Fruit fly (Drosophila melanogaster) whole organism, embryonic: ENCODE results near the gene CG13658.

Experiments used
- CG10147 ChIP-seq: fragments of 200-800 bp; sonication (Bioruptor generic); optimal IDR thresholded peaks from 2 replicates; lab custom pipeline; 2019; ENCODE audit warnings: missing biosample characterization, mild to moderate bottlenecking, missing genetic modification characterization, moderate library complexity
- CG10274 ChIP-seq: fragments of 200-800 bp; sonication (Bioruptor generic); optimal IDR thresholded peaks from 3 replicates; lab custom pipeline; 2017; ENCODE audit warnings: missing biosample characterization, mild to moderate bottlenecking, missing genetic modification characterization
- CG11085 ChIP-seq: fragments of 200-800 bp; sonication (Bioruptor generic); IDR thresholded peaks from 2 replicates; pipeline ENCODE4 v1.3.6; 2022; ENCODE audit warnings: missing biosample characterization, missing genetic modification characterization
- CG12236 ChIP-seq: fragments of 200-800 bp; sonication (Bioruptor generic); optimal IDR thresholded peaks from 2 replicates; lab custom pipeline; 2016; ENCODE audit warnings: missing biosample characterization, missing genetic modification characterization
- CG12299 ChIP-seq: fragments of 200-800 bp; sonication (Bioruptor generic); optimal IDR thresholded peaks from 2 replicates; lab custom pipeline; 2018; ENCODE audit warnings: missing biosample characterization, mild to moderate bottlenecking, missing genetic modification characterization
- CG13624 ChIP-seq: fragments of 200-800 bp; sonication (Bioruptor generic); optimal IDR thresholded peaks from 2 replicates; lab custom pipeline; 2016; ENCODE audit warnings: missing biosample characterization, missing genetic modification characterization
- CG14441 ChIP-seq: fragments of 200-800 bp; sonication (Bioruptor generic); IDR thresholded peaks from 2 replicates; pipeline ENCODE4 v1.3.6; 2022; ENCODE audit warnings: missing biosample characterization, missing genetic modification characterization
- CG17612 ChIP-seq: fragments of 200-800 bp; sonication (Bioruptor generic); IDR thresholded peaks from 2 replicates; pipeline ENCODE4 v1.3.6; 2022; ENCODE audit warnings: missing biosample characterization, missing genetic modification characterization
- CG18011 ChIP-seq: fragments of 200-800 bp; sonication (Bioruptor generic); optimal IDR thresholded peaks from 2 replicates; lab custom pipeline; 2017; ENCODE audit warnings: missing biosample characterization, missing genetic modification characterization, mild to moderate bottlenecking, moderate library complexity, missing genotype
- CG2120 ChIP-seq: fragments of 200-800 bp; sonication (Bioruptor generic); optimal IDR thresholded peaks from 3 replicates; lab custom pipeline; 2016; ENCODE audit warnings: missing biosample characterization, missing genetic modification characterization
- CG31388 ChIP-seq: fragments of 200-800 bp; sonication (Bioruptor generic); optimal IDR thresholded peaks from 2 replicates; lab custom pipeline; 2016; ENCODE audit warnings: missing biosample characterization, missing genetic modification characterization
- CG3163 ChIP-seq: fragments of 200-800 bp; sonication (Bioruptor generic); optimal IDR thresholded peaks from 3 replicates; lab custom pipeline; 2016; ENCODE audit warnings: missing biosample characterization, missing genetic modification characterization
- CG34422 ChIP-seq: fragments of 200-800 bp; sonication (Bioruptor generic); IDR thresholded peaks from 3 replicates; pipeline ENCODE4 v1.3.6; 2022; ENCODE audit warnings: missing biosample characterization, missing genetic modification characterization
- CG3838 ChIP-seq: fragments of 200-800 bp; sonication (Bioruptor generic); optimal IDR thresholded peaks from 3 replicates; lab custom pipeline; 2016; ENCODE audit warnings: missing biosample characterization, missing genetic modification characterization
- CG3847 ChIP-seq: fragments of 200-800 bp; sonication (Bioruptor generic); IDR thresholded peaks from 2 replicates; pipeline ENCODE4 v1.3.6; 2022; ENCODE audit warnings: missing biosample characterization, missing genetic modification characterization
- CG4360 ChIP-seq: fragments of 200-800 bp; sonication (Bioruptor generic); IDR thresholded peaks from 2 replicates; pipeline ENCODE4 v1.3.6; 2022; ENCODE audit warnings: missing biosample characterization, missing genetic modification characterization
- CG6654 ChIP-seq: fragments of 200-800 bp; sonication (Bioruptor generic); optimal IDR thresholded peaks from 2 replicates; lab custom pipeline; 2017; ENCODE audit warnings: missing biosample characterization, mild to moderate bottlenecking, missing genetic modification characterization
- Camta ChIP-seq: fragments of 200-800 bp; sonication (Bioruptor generic); optimal IDR thresholded peaks from 2 replicates; lab custom pipeline; 2016; ENCODE audit warnings: missing biosample characterization, missing genetic modification characterization
- CrebB ChIP-seq: fragments of 200-800 bp; sonication (Bioruptor generic); optimal IDR thresholded peaks from 3 replicates; lab custom pipeline; 2018; ENCODE audit warnings: missing biosample characterization, mild to moderate bottlenecking, missing genetic modification characterization
- Deaf1 ChIP-seq: fragments of 200-800 bp; optimal IDR thresholded peaks from 3 replicates; lab custom pipeline; 2019; ENCODE audit warnings: missing biosample characterization, mild to moderate bottlenecking, missing genetic modification characterization, moderate library complexity
- Doc2 ChIP-seq: fragments of 200-800 bp; sonication (Bioruptor generic); IDR thresholded peaks from 2 replicates; pipeline ENCODE4 v1.3.6; 2022; ENCODE audit warnings: missing biosample characterization, missing genetic modification characterization
- HmgZ ChIP-seq: fragments of 200-800 bp; sonication (Bioruptor generic); optimal IDR thresholded peaks from 2 replicates; lab custom pipeline; 2018; ENCODE audit warnings: missing biosample characterization, mild to moderate bottlenecking, missing genetic modification characterization
- Jarid2 ChIP-seq: fragments of 200-800 bp; sonication (Bioruptor generic); optimal IDR thresholded peaks from 3 replicates; lab custom pipeline; 2017; ENCODE audit warnings: mild to moderate bottlenecking, missing biosample characterization, missing genetic modification reagents, missing genetic modification characterization
- MBD-R2 ChIP-seq: fragments of 200-800 bp; sonication (Bioruptor generic); IDR thresholded peaks from 2 replicates; pipeline ENCODE4 v1.3.6; 2022; ENCODE audit warnings: missing biosample characterization, missing genetic modification characterization
- Med ChIP-seq: fragments of 200-800 bp; sonication (Bioruptor generic); peaks from one replicate; lab custom pipeline; 2016; ENCODE audit warnings: missing biosample characterization, missing genetic modification characterization, mild to moderate bottlenecking, inconsistent platforms, moderate library complexity
- NFAT ChIP-seq: fragments of 200-800 bp; sonication (Bioruptor generic); IDR thresholded peaks from 2 replicates; pipeline ENCODE4 v1.3.6; 2022; ENCODE audit warnings: missing biosample characterization, missing genetic modification characterization
- Neu2 ChIP-seq: fragments of 200-800 bp; sonication (Bioruptor generic); optimal IDR thresholded peaks from 3 replicates; lab custom pipeline; 2016; ENCODE audit warnings: missing biosample characterization, missing genetic modification characterization, borderline replicate concordance
- Opbp ChIP-seq: fragments of 200-800 bp; sonication (Bioruptor generic); IDR thresholded peaks from 3 replicates; pipeline ENCODE4 v1.3.6; 2022; ENCODE audit warnings: missing biosample characterization, missing genetic modification characterization; ENCODE audit not compliant: partially characterized antibody
- Stat92E ChIP-seq, 3 experiments: fragments of >200 bp in 2 of 3; fragments of 200-800 bp in 1 of 3; sonication (Bioruptor generic) in 1 of 3; optimal IDR thresholded peaks; 2 replicates each; lab custom pipeline; 2017 to 2019; ENCODE audit warnings: missing biosample characterization in 3 of 3, missing genetic modification characterization in 3 of 3, mild to moderate bottlenecking in 1 of 3, moderate library complexity in 1 of 3
- Trl ChIP-seq, 3 experiments: fragments of >200 bp in 2 of 3; fragments of 200-800 bp in 1 of 3; sonication (Bioruptor generic) in 1 of 3; optimal IDR thresholded peaks; 2 replicates in 1 of 3; 3 replicates in 2 of 3; lab custom pipeline; 2016 to 2017; ENCODE audit warnings: missing biosample characterization in 1 of 3, missing genetic modification characterization in 1 of 3
- chinmo ChIP-seq: fragments of 200-800 bp; sonication (Bioruptor generic); IDR thresholded peaks from 4 replicates; pipeline ENCODE4 v1.3.6; 2022; ENCODE audit warnings: missing biosample characterization, missing genetic modification characterization; ENCODE audit not compliant: partially characterized antibody
- chm ChIP-seq: fragments of 200-800 bp; sonication (Bioruptor generic); IDR thresholded peaks from 2 replicates; pipeline ENCODE4 v1.3.6; 2022; ENCODE audit warnings: missing biosample characterization, missing genetic modification characterization
- ci ChIP-seq: fragments of 200-800 bp; sonication (Bioruptor generic); IDR thresholded peaks from 3 replicates; pipeline ENCODE4 v1.3.6; 2022; ENCODE audit warnings: missing biosample characterization, missing genetic modification characterization
- dimm ChIP-seq: fragments of 200-800 bp; sonication (Bioruptor generic); IDR thresholded peaks from 2 replicates; pipeline ENCODE4 v1.3.6; 2022; ENCODE audit warnings: missing biosample characterization, missing genetic modification characterization
- eve ChIP-seq, 2 experiments: fragments of >200 bp; optimal IDR thresholded peaks; 2 replicates each; lab custom pipeline; 2017; ENCODE audit warnings: missing biosample characterization in 2 of 2, missing genetic modification characterization in 2 of 2
- exex ChIP-seq: fragments of 200-800 bp; sonication (Bioruptor generic); optimal IDR thresholded peaks from 4 replicates; lab custom pipeline; 2018; ENCODE audit warnings: missing biosample characterization, mild to moderate bottlenecking, missing genetic modification characterization, moderate library complexity
- fd102C ChIP-seq: fragments of 200-800 bp; sonication (Bioruptor generic); optimal IDR thresholded peaks from 2 replicates; lab custom pipeline; 2018; ENCODE audit warnings: missing biosample characterization, mild to moderate bottlenecking, missing genetic modification characterization, moderate library complexity
- fu2 ChIP-seq: fragments of 200-800 bp; sonication (Bioruptor generic); optimal IDR thresholded peaks from 2 replicates; lab custom pipeline; 2016; ENCODE audit warnings: missing biosample characterization, missing genetic modification characterization
- hth ChIP-seq: fragments of >200 bp; optimal IDR thresholded peaks from 2 replicates; lab custom pipeline; 2017; ENCODE audit warnings: inconsistent platforms
- ind ChIP-seq: fragments of 200-800 bp; sonication (Bioruptor generic); optimal IDR thresholded peaks from 3 replicates; lab custom pipeline; 2016; ENCODE audit warnings: missing biosample characterization, missing genetic modification characterization
- klu ChIP-seq: fragments of 200-800 bp; sonication (Bioruptor generic); IDR thresholded peaks from 2 replicates; pipeline ENCODE4 v1.3.6; 2022; ENCODE audit warnings: missing biosample characterization, missing genetic modification characterization
- nmo ChIP-seq: fragments of 200-800 bp; sonication (Bioruptor generic); optimal IDR thresholded peaks from 2 replicates; lab custom pipeline; 2018; ENCODE audit warnings: missing biosample characterization, mild to moderate bottlenecking, missing genetic modification characterization, moderate library complexity
- pan ChIP-seq, 4 experiments: fragments of >200 bp in 3 of 4; fragments of 200-800 bp in 1 of 4; sonication (Bioruptor generic) in 1 of 4; optimal IDR thresholded peaks in 3 of 4; IDR thresholded peaks in 1 of 4; 2 replicates each; pipeline versions ENCODE4 v1.3.6 to Lab custom; 2017 to 2022; ENCODE audit warnings: missing biosample characterization in 2 of 4, missing genetic modification characterization in 2 of 4, mixed read lengths in 1 of 4
- shn ChIP-seq: fragments of 200-800 bp; sonication (Bioruptor generic); optimal IDR thresholded peaks from 3 replicates; lab custom pipeline; 2016; ENCODE audit warnings: missing biosample characterization, missing genetic modification characterization
- trem ChIP-seq: fragments of 200-800 bp; optimal IDR thresholded peaks from 3 replicates; lab custom pipeline; 2019; ENCODE audit warnings: missing biosample characterization, mild to moderate bottlenecking, missing genetic modification characterization, moderate library complexity
- yki ChIP-seq: fragments of >200 bp; optimal IDR thresholded peaks from 3 replicates; lab custom pipeline; 2018

CG13658 gene

DNA sequence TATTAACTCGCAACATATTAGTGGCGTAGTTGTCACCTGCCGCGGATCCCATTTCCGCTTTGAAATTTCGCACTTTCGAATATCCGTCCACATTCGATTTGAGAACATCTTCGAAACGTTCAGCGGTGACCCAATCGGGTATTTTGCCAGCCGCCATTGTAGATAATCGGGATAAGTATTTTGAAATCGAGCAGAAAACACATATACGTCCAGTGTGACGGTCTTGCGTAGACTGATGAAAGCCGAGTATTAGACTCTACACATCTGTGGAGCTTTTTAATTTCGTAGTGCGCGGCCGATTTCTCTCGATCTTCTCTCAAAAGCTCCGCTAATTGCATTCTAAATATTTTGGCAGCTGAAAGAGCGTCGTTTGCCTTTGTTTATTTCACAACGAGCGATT is 41.8 kb downstream of the CG13658 start, which contains the start of gene CHKov1 (continued):
- TF ChIP-seq fd102C: no peak
- TF ChIP-seq HmgZ (tag; lab: Kevin White, UChicago): peak; percentile 26
- peak; percentile 50 for TF ChIP-seq Deaf1
- peak; percentile 23; the same call in 1 of the 2 replicates for TF ChIP-seq NFAT (GFP tag; lab: Robert Waterston, UW)
- peak; percentile 67 for TF ChIP-seq Med (GFP tag; lab: Kevin White, UChicago)
- TF ChIP-seq Jarid2 (GFP tag; lab: Kevin White, UChicago): peak; percentile 90
- no peak for TF ChIP-seq CG11085 (GFP tag; lab: Robert Waterston, UW)
- peak; percentile 41 for TF ChIP-seq exex (tag; lab: Kevin White, UChicago)
- TF ChIP-seq nmo: no peak
- no peak for TF ChIP-seq shn (GFP tag; lab: Kevin White, UChicago)
- no peak for TF ChIP-seq CG10274 (GFP tag; lab: Kevin White, UChicago)
- peak; percentile 26 for TF ChIP-seq CrebB (tag; lab: Kevin White, UChicago)
- no peak for TF ChIP-seq eve (GFP tag; optimal IDR thresholded peaks at IDR 0.05; lab: Kevin White, UChicago)
- no peak for TF ChIP-seq trem
- no peak for TF ChIP-seq chm (GFP tag; lab: Robert Waterston, UW)
- TF ChIP-seq dimm: no peak
- no peak for TF ChIP-seq CG2120
- no peak for TF ChIP-seq CG31388 (GFP tag; lab: Kevin White, UChicago)
- no peak for TF ChIP-seq ind (GFP tag; lab: Kevin White, UChicago)
- TF ChIP-seq CG3847 (GFP tag; lab: Robert Waterston, UW): no peak
- 0 out of 2 replicates have a peak, but pooled peaks have one; percentile 17 for TF ChIP-seq CG17612
- TF ChIP-seq MBD-R2: no peak
- peak in 1 of 2 experiments; percentile 39 for TF ChIP-seq Trl (optimal IDR thresholded peaks at IDR 0.05; lab: Kevin White, UChicago)
- TF ChIP-seq Trl (GFP tag; optimal IDR thresholded peaks at IDR 0.05; lab: Kevin White, UChicago): no peak
- no peak for TF ChIP-seq Opbp (GFP tag; lab: Robert Waterston, UW)
- no peak for TF ChIP-seq CG10147 (GFP tag; lab: Kevin White, UChicago)
- TF ChIP-seq CG12299 (tag; lab: Kevin White, UChicago): no peak
- TF ChIP-seq Doc2 (GFP tag; lab: Robert Waterston, UW): no peak
- 0 out of 2 replicates have a peak, but pooled peaks have one; percentile 10 for TF ChIP-seq CG14441 (GFP tag; lab: Robert Waterston, UW)
- TF ChIP-seq fu2 (GFP tag; lab: Kevin White, UChicago): no peak
- no peak for TF ChIP-seq CG12236
- no peak for TF ChIP-seq CG3838 (GFP tag; lab: Kevin White, UChicago)
- TF ChIP-seq CG13624 (GFP tag; lab: Kevin White, UChicago): no peak
- no peak for TF ChIP-seq Camta (GFP tag; lab: Kevin White, UChicago)
- TF ChIP-seq CG4360 (GFP tag; lab: Robert Waterston, UW): no peak
- TF ChIP-seq klu (GFP tag; lab: Robert Waterston, UW): no peak
- peak; percentile 56; the same call in 2 of the 3 replicates for TF ChIP-seq ci (GFP tag; lab: Robert Waterston, UW)
- 0 out of 3 replicates have a peak, but pooled peaks have one; percentile 41 for TF ChIP-seq CG34422 (GFP tag; lab: Robert Waterston, UW)
- TF ChIP-seq CG6654 (GFP tag; lab: Kevin White, UChicago): no peak
- TF ChIP-seq CG18011 (GFP tag; lab: Kevin White, UChicago): no peak
- no peak for TF ChIP-seq hth (lab: Kevin White, UChicago)
- peak; percentile 44 for TF ChIP-seq CG3163
- 0 out of 4 replicates have a peak, but pooled peaks have one; percentile 40 for TF ChIP-seq chinmo (GFP tag; lab: Robert Waterston, UW)
- no peak for TF ChIP-seq pan (optimal IDR thresholded peaks at IDR 0.05; lab: Kevin White, UChicago)
- peak in 1 of 2 experiments; percentile 11 for TF ChIP-seq pan (GFP tag; optimal IDR thresholded peaks at IDR 0.05 in 1 of 2, IDR thresholded peaks at IDR 0.05 in 1 of 2)
- no peak for TF ChIP-seq Stat92E (GFP tag; optimal IDR thresholded peaks at IDR 0.05; lab: Kevin White, UChicago)
- TF ChIP-seq yki: no peak
- TF ChIP-seq Neu2 (GFP tag; lab: Kevin White, UChicago): no peak
